Worm (Caenorhabditis elegans) whole organism, L2 larva: ENCODE results near the gene D1086.7.

ENCODE experiments used
- C34F6.9 ChIP-seq: fragments of 150-350 bp; optimal IDR thresholded peaks from 2 replicates; lab custom pipeline; 2014; ENCODE audit warnings: missing biosample characterization, missing genetic modification characterization
- F13H6.1 ChIP-seq: sonication (generic microtip); optimal IDR thresholded peaks from 2 replicates; lab custom pipeline; 2016; ENCODE audit warnings: missing genetic modification characterization, missing compliant biosample characterization
- R02D3.7 ChIP-seq: fragments of 150-350 bp; optimal IDR thresholded peaks from 2 replicates; lab custom pipeline; 2014; ENCODE audit warnings: missing biosample characterization, missing genetic modification characterization
- Y55F3AM.14 ChIP-seq: fragments of 200-800 bp; sonication (Bioruptor generic); optimal IDR thresholded peaks from 2 replicates; lab custom pipeline; 2018; ENCODE audit warnings: mild to moderate bottlenecking, missing genetic modification characterization, missing compliant biosample characterization
- ZK546.5 ChIP-seq: sonication (generic microtip); optimal IDR thresholded peaks from 2 replicates; lab custom pipeline; 2017; ENCODE audit warnings: missing biosample characterization, missing genetic modification characterization
- alr-1 ChIP-seq: fragments of 150-350 bp; optimal IDR thresholded peaks from 2 replicates; lab custom pipeline; 2014; ENCODE audit warnings: missing biosample characterization, missing genetic modification characterization
- aly-2 ChIP-seq: fragments of 150-350 bp; optimal IDR thresholded peaks from 2 replicates; lab custom pipeline; 2014; ENCODE audit warnings: missing biosample characterization, missing genetic modification characterization
- ama-1 ChIP-seq: fragments of 150-350 bp; optimal IDR thresholded peaks from 2 replicates; lab custom pipeline; 2018; ENCODE audit warnings: inconsistent platforms
- blmp-1 ChIP-seq: sonication (generic microtip); optimal IDR thresholded peaks from 2 replicates; lab custom pipeline; 2017; ENCODE audit warnings: missing genetic modification characterization, mild to moderate bottlenecking, missing compliant biosample characterization, antibody characterized with exemption, moderate library complexity; ENCODE audit not compliant: insufficient read depth
- ceh-16 ChIP-seq: fragments of 150-350 bp; optimal IDR thresholded peaks from 2 replicates; lab custom pipeline; 2014; ENCODE audit warnings: missing biosample characterization, missing genetic modification characterization
- crh-2 ChIP-seq: sonication (generic microtip); optimal IDR thresholded peaks from 2 replicates; lab custom pipeline; 2017; ENCODE audit warnings: missing biosample characterization, missing genetic modification characterization
- dmd-4 ChIP-seq: sonication (generic microtip); optimal IDR thresholded peaks from 2 replicates; lab custom pipeline; 2017; ENCODE audit warnings: missing biosample characterization, missing genetic modification characterization
- egl-27 ChIP-seq: sonication (generic microtip); optimal IDR thresholded peaks from 3 replicates; lab custom pipeline; 2017; ENCODE audit warnings: missing biosample characterization, missing genetic modification reagents, missing genetic modification characterization
- elt-1 ChIP-seq: fragments of 150-350 bp; optimal IDR thresholded peaks from 2 replicates; lab custom pipeline; 2014; ENCODE audit warnings: missing biosample characterization, missing genetic modification characterization
- elt-3 ChIP-seq: sonication (generic microtip); optimal IDR thresholded peaks from 2 replicates; lab custom pipeline; 2017; ENCODE audit warnings: missing biosample characterization, missing genetic modification characterization
- gmeb-1 ChIP-seq: fragments of 150-350 bp; optimal IDR thresholded peaks from 2 replicates; lab custom pipeline; 2014; ENCODE audit warnings: missing biosample characterization, missing genetic modification characterization
- lin-11 ChIP-seq: fragments of 150-350 bp; sonication (generic microtip); optimal IDR thresholded peaks from 2 replicates; lab custom pipeline; 2014; ENCODE audit warnings: missing biosample characterization, missing genetic modification characterization, inconsistent platforms, mixed read lengths
- lin-13 ChIP-seq: fragments of 150-350 bp; optimal IDR thresholded peaks from 2 replicates; lab custom pipeline; 2014; ENCODE audit warnings: missing biosample characterization, missing genetic modification reagents, missing genetic modification characterization
- mab-5 ChIP-seq: fragments of 150-350 bp; optimal IDR thresholded peaks from 2 replicates; lab custom pipeline; 2014; ENCODE audit warnings: missing biosample characterization, missing genetic modification characterization
- mbf-1 ChIP-seq: sonication (generic microtip); optimal IDR thresholded peaks from 2 replicates; lab custom pipeline; 2017; ENCODE audit warnings: missing biosample characterization, missing genetic modification characterization
- mdl-1 ChIP-seq, 2 experiments: fragments of 150-350 bp in 1 of 2; sonication (generic microtip) in 1 of 2; optimal IDR thresholded peaks; 2 replicates each; lab custom pipeline; 2017; ENCODE audit warnings: missing biosample characterization in 2 of 2, missing genetic modification characterization in 2 of 2
- nhr-10 ChIP-seq: sonication (generic microtip); optimal IDR thresholded peaks from 2 replicates; lab custom pipeline; 2017; ENCODE audit warnings: missing biosample characterization, missing genetic modification characterization
- nhr-11 ChIP-seq: fragments of 150-350 bp; optimal IDR thresholded peaks from 2 replicates; lab custom pipeline; 2014; ENCODE audit warnings: missing biosample characterization, missing genetic modification characterization
- nhr-12 ChIP-seq: fragments of 150-350 bp; optimal IDR thresholded peaks from 2 replicates; lab custom pipeline; 2014; ENCODE audit warnings: missing biosample characterization, missing genetic modification characterization
- nhr-129 ChIP-seq: fragments of 150-350 bp; optimal IDR thresholded peaks from 2 replicates; lab custom pipeline; 2014; ENCODE audit warnings: missing biosample characterization, missing genetic modification characterization
- nhr-21 ChIP-seq: fragments of 150-350 bp; optimal IDR thresholded peaks from 2 replicates; lab custom pipeline; 2014; ENCODE audit warnings: missing biosample characterization, missing genetic modification characterization
- nhr-237 ChIP-seq: fragments of 150-350 bp; optimal IDR thresholded peaks from 2 replicates; lab custom pipeline; 2014; ENCODE audit warnings: missing biosample characterization, missing genetic modification characterization
- nhr-25 ChIP-seq: fragments of 150-350 bp; sonication (generic microtip); optimal IDR thresholded peaks from 3 replicates; lab custom pipeline; 2014; ENCODE audit warnings: missing biosample characterization, missing genetic modification characterization
- nhr-6 ChIP-seq: fragments of 150-350 bp; optimal IDR thresholded peaks from 2 replicates; lab custom pipeline; 2014; ENCODE audit warnings: missing biosample characterization, missing genetic modification characterization
- nhr-77 ChIP-seq: fragments of 150-350 bp; optimal IDR thresholded peaks from 2 replicates; lab custom pipeline; 2014; ENCODE audit warnings: missing biosample characterization, missing genetic modification characterization
- peb-1 ChIP-seq: fragments of 150-350 bp; optimal IDR thresholded peaks from 2 replicates; lab custom pipeline; 2014; ENCODE audit warnings: missing biosample characterization, missing genetic modification characterization
- sem-4 ChIP-seq: fragments of 150-350 bp; optimal IDR thresholded peaks from 2 replicates; lab custom pipeline; 2014; ENCODE audit warnings: missing biosample characterization, missing genetic modification reagents, missing genetic modification characterization
- skn-1 ChIP-seq: sonication (generic microtip); optimal IDR thresholded peaks from 2 replicates; lab custom pipeline; 2017; ENCODE audit warnings: missing biosample characterization, missing genetic modification characterization
- sma-3 ChIP-seq: sonication (generic microtip); optimal IDR thresholded peaks from 2 replicates; lab custom pipeline; 2016; ENCODE audit warnings: missing genetic modification reagents, missing genetic modification characterization, missing compliant biosample characterization
- sma-9 ChIP-seq, 2 experiments: fragments of 150-350 bp in 1 of 2; sonication (generic microtip) in 1 of 2; optimal IDR thresholded peaks; 2 replicates each; lab custom pipeline; 2014 to 2016; ENCODE audit warnings: missing genetic modification characterization in 2 of 2, mild to moderate bottlenecking in 1 of 2, missing biosample characterization in 1 of 2, missing compliant biosample characterization in 1 of 2, missing genetic modification reagents in 1 of 2, moderate library complexity in 1 of 2
- snpc-4 ChIP-seq: fragments of 150-350 bp; optimal IDR thresholded peaks from 2 replicates; lab custom pipeline; 2014; ENCODE audit warnings: missing biosample characterization, missing genetic modification characterization
- unc-39 ChIP-seq: fragments of 150-350 bp; optimal IDR thresholded peaks from 2 replicates; lab custom pipeline; 2014; ENCODE audit warnings: missing biosample characterization, missing genetic modification characterization
- unc-55 ChIP-seq: fragments of 150-350 bp; sonication (generic microtip); optimal IDR thresholded peaks from 3 replicates; lab custom pipeline; 2014; ENCODE audit warnings: missing biosample characterization, missing genetic modification reagents, missing genetic modification characterization
- unc-62 ChIP-seq: fragments of 150-350 bp; optimal IDR thresholded peaks from 2 replicates; lab custom pipeline; 2014; ENCODE audit warnings: missing biosample characterization, missing genetic modification reagents, missing genetic modification characterization
- zag-1 ChIP-seq: fragments of 150-350 bp; optimal IDR thresholded peaks from 2 replicates; lab custom pipeline; 2014; ENCODE audit warnings: missing biosample characterization, missing genetic modification characterization
- ztf-1 ChIP-seq: fragments of 200-800 bp; sonication (Bioruptor generic); conservative IDR thresholded peaks from 2 replicates; pipeline ENCODE4 v1.3.6; 2022; ENCODE audit warnings: missing genetic modification characterization, missing compliant biosample characterization
- ztf-11 ChIP-seq: sonication (generic microtip); optimal IDR thresholded peaks from 2 replicates; lab custom pipeline; 2017; ENCODE audit warnings: missing biosample characterization, missing genetic modification characterization
- ztf-4 ChIP-seq: fragments of 150-350 bp; optimal IDR thresholded peaks from 2 replicates; lab custom pipeline; 2014; ENCODE audit warnings: missing biosample characterization, missing genetic modification characterization

The D1086.7 gene

ce11 chrV:14085589-14085988, 1.5 kb downstream of the D1086.7 start, which contains the start of gene D1086.18:
TSS of gene D1086.18 (plus strand) at chrV:14085889.
- TF ChIP-seq sma-9 (GFP tag; optimal IDR thresholded peaks at IDR 0.05; lab: Kevin White, UChicago): no peak
- no peak for TF ChIP-seq sma-9 (tag; optimal IDR thresholded peaks at IDR 0.05; lab: Kevin White, UChicago)
- no peak for TF ChIP-seq unc-55 (GFP tag; lab: Kevin White, UChicago)
- TF ChIP-seq unc-39 (tag; lab: Kevin White, UChicago): no peak
- TF ChIP-seq peb-1 (tag; lab: Kevin White, UChicago): no peak
- no peak for TF ChIP-seq sma-3 (GFP tag; lab: Kevin White, UChicago)
- no peak for TF ChIP-seq ceh-16 (tag; lab: Kevin White, UChicago)
- TF ChIP-seq nhr-12 (tag; lab: Kevin White, UChicago): no peak
- no peak for TF ChIP-seq dmd-4 (tag; lab: Kevin White, UChicago)
- no peak for TF ChIP-seq snpc-4 (tag; lab: Kevin White, UChicago)
- no peak for TF ChIP-seq alr-1
- TF ChIP-seq, all 48 proteins: peak for 0

- TF ChIP-seq crh-2 (tag; lab: Kevin White, UChicago): no peak
- TF ChIP-seq nhr-25 (tag; lab: Kevin White, UChicago): no peak
These were observed 4.0 kb downstream of the D1086.7 start, which contains the start of gene D1086.19 for ce11 chrV:14088051-14088450. TSS of gene D1086.19 (plus strand) at chrV:14088351.

ce11 chrV:14090309-14090967, 6.4 kb downstream of the D1086.7 start, which contains the start of the genes D1086.5 and him-5:
TSS of gene D1086.5 (minus strand) at chrV:14090359.
TSS of gene him-5 (plus strand) at chrV:14090426.
- TF ChIP-seq alr-1 (no peak), ztf-1 (GFP tag; lab: Robert Waterston, UW) (no peak), egl-27 (no peak), lin-11 (tag; lab: Kevin White, UChicago) (no peak), nhr-6 (tag; lab: Kevin White, UChicago) (no peak), zag-1 (tag; lab: Kevin White, UChicago) (no peak), mdl-1 (tag; optimal IDR thresholded peaks at IDR 0.05; lab: Kevin White, UChicago) (no peak), lin-13 (GFP tag; lab: Kevin White, UChicago) (no peak), ztf-11 (tag; lab: Kevin White, UChicago) (no peak), mbf-1 (no peak), ceh-16 (tag; lab: Kevin White, UChicago) (no peak), nhr-11 (tag; lab: Kevin White, UChicago) (no peak)

ce11 chrV:14092403-14092802, 8.3 kb downstream of the D1086.7 start, which contains the start of gene D1086.3:
TSS of gene D1086.3 (plus strand) at chrV:14092792.
- no peak for TF ChIP-seq ceh-16 (tag; lab: Kevin White, UChicago)
- TF ChIP-seq nhr-12 (tag; lab: Kevin White, UChicago): no peak
- TF ChIP-seq ztf-4 (tag; lab: Kevin White, UChicago): no peak
- TF ChIP-seq unc-39 (tag; lab: Kevin White, UChicago): no peak
- TF ChIP-seq aly-2 (tag; lab: Kevin White, UChicago): no peak
- no peak for TF ChIP-seq nhr-6 (tag; lab: Kevin White, UChicago)
- peak; percentile 30 for TF ChIP-seq nhr-129 (tag; lab: Kevin White, UChicago)
- TF ChIP-seq sma-3 (GFP tag; lab: Kevin White, UChicago): peak; percentile 35
- no peak for TF ChIP-seq elt-1 (tag; lab: Kevin White, UChicago)
- TF ChIP-seq snpc-4 (tag; lab: Kevin White, UChicago): peak; percentile 97
- TF ChIP-seq lin-11 (tag; lab: Kevin White, UChicago): no peak
- no peak for TF ChIP-seq F13H6.1 (tag; lab: Kevin White, UChicago)
- TF ChIP-seq crh-2 (tag; lab: Kevin White, UChicago): no peak
- no peak for TF ChIP-seq R02D3.7 (tag; lab: Kevin White, UChicago)
- TF ChIP-seq nhr-10 (tag; lab: Kevin White, UChicago): no peak
- peak; percentile 91 for TF ChIP-seq ama-1 (lab: Kevin White, UChicago)
- TF ChIP-seq nhr-237 (tag; lab: Kevin White, UChicago): no peak
- no peak for TF ChIP-seq mbf-1
- TF ChIP-seq skn-1 (tag; lab: Kevin White, UChicago): no peak
- peak; percentile 39 for TF ChIP-seq nhr-21 (tag; lab: Kevin White, UChicago)
- TF ChIP-seq mab-5 (tag; lab: Kevin White, UChicago): no peak
- TF ChIP-seq sma-9 (GFP tag; optimal IDR thresholded peaks at IDR 0.05; lab: Kevin White, UChicago): peak; percentile 40
- TF ChIP-seq sma-9 (tag; optimal IDR thresholded peaks at IDR 0.05; lab: Kevin White, UChicago): no peak
- no peak for TF ChIP-seq alr-1
- TF ChIP-seq mdl-1 (tag; optimal IDR thresholded peaks at IDR 0.05; lab: Kevin White, UChicago): no peak
- no peak for TF ChIP-seq nhr-77 (tag; lab: Kevin White, UChicago)
- TF ChIP-seq peb-1 (tag; lab: Kevin White, UChicago): no peak
- no peak for TF ChIP-seq ztf-11 (tag; lab: Kevin White, UChicago)
- TF ChIP-seq Y55F3AM.14: no peak
- no peak for TF ChIP-seq blmp-1 (tag; lab: Kevin White, UChicago)
- no peak for TF ChIP-seq nhr-25 (tag; lab: Kevin White, UChicago)
- TF ChIP-seq dmd-4 (tag; lab: Kevin White, UChicago): no peak
- TF ChIP-seq elt-3 (tag; lab: Kevin White, UChicago): no peak
- TF ChIP-seq egl-27: no peak
- peak; percentile 8 for TF ChIP-seq lin-13 (GFP tag; lab: Kevin White, UChicago)
- no peak for TF ChIP-seq gmeb-1 (tag; lab: Kevin White, UChicago)
- TF ChIP-seq C34F6.9 (tag; lab: Kevin White, UChicago): peak; percentile 5
- no peak for TF ChIP-seq ZK546.5 (tag; lab: Kevin White, UChicago)
- TF ChIP-seq sem-4 (tag; lab: Kevin White, UChicago): no peak
- TF ChIP-seq unc-62 (GFP tag; lab: Kevin White, UChicago): no peak
